Worm (Caenorhabditis elegans): ENCODE measurements around the gene nlp-22.

nlp-22 gene

ce11 chrX:2328873-2329272 is 13.0 kb downstream of the nlp-22 start (continued):
- TF ChIP-seq mcd-1 (GFP tag; IDR thresholded peaks at IDR 0.05), result no peak
- TF ChIP-seq ztf-6 (GFP tag; IDR thresholded peaks at IDR 0.05), result no peak
- no peak for TF ChIP-seq gei-17 (GFP tag; optimal IDR thresholded peaks at IDR 0.05)
- TF ChIP-seq ceh-58 (GFP tag; IDR thresholded peaks at IDR 0.05), result no peak
- no peak for TF ChIP-seq nfya-2 (GFP tag; IDR thresholded peaks at IDR 0.05)
- no peak for TF ChIP-seq lin-26 (GFP tag; IDR thresholded peaks at IDR 0.05)
- no peak for TF ChIP-seq fkh-3 (tag; optimal IDR thresholded peaks at IDR 0.05)
- peak; percentile 64 for TF ChIP-seq tbp1 (GFP tag; optimal IDR thresholded peaks at IDR 0.05)
- no peak for TF ChIP-seq mel-28 (tag; optimal IDR thresholded peaks at IDR 0.05; ENCODE audit: borderline replicate concordance)
- no peak for TF ChIP-seq hmg-20 (GFP tag; IDR thresholded peaks at IDR 0.05)
- TF ChIP-seq hlh-12 (tag; optimal IDR thresholded peaks at IDR 0.05), result no peak
- peak; percentile 9; the same call in 1 of the 2 replicates for TF ChIP-seq Y56A3A.18 (GFP tag; IDR thresholded peaks at IDR 0.05)
- no peak for TF ChIP-seq dpff-1 (tag; optimal IDR thresholded peaks at IDR 0.05)
- TF ChIP-seq egl-44 (GFP tag; IDR thresholded peaks at IDR 0.05), result no peak
- no peak for TF ChIP-seq F57A8.1 (GFP tag; optimal IDR thresholded peaks at IDR 0.05)
- no peak for TF ChIP-seq bed-2 (GFP tag; IDR thresholded peaks at IDR 0.05)
- no peak for TF ChIP-seq egl-18 (GFP tag; IDR thresholded peaks at IDR 0.05)
- no peak for TF ChIP-seq lsl-1 (GFP tag; optimal IDR thresholded peaks at IDR 0.05)
- TF ChIP-seq lsy-27 (tag; optimal IDR thresholded peaks at IDR 0.05; ENCODE audit: borderline replicate concordance, insufficient read depth), result no peak
- no peak for TF ChIP-seq atf-7 (tag; optimal IDR thresholded peaks at IDR 0.05)
- TF ChIP-seq tbx-9 (tag; optimal IDR thresholded peaks at IDR 0.05; ENCODE audit: borderline replicate concordance), result no peak
- no peak for TF ChIP-seq F57C9.4 (tag; optimal IDR thresholded peaks at IDR 0.05)
- TF ChIP-seq ceh-27 (GFP tag; optimal IDR thresholded peaks at IDR 0.05), result no peak
- no peak for TF ChIP-seq ztf-3 (GFP tag; optimal IDR thresholded peaks at IDR 0.05)
- TF ChIP-seq Y53F4B.3 (GFP tag; IDR thresholded peaks at IDR 0.05), result no peak
- no peak for TF ChIP-seq lin-54 (GFP tag; optimal IDR thresholded peaks at IDR 0.05)
- no peak for TF ChIP-seq hlh-26 (GFP tag; conservative IDR thresholded peaks at IDR 0.05)
- no peak for TF ChIP-seq ccch-3 (GFP tag; optimal IDR thresholded peaks at IDR 0.05)
- TF ChIP-seq repo-1 (tag; optimal IDR thresholded peaks at IDR 0.05), result no peak
- no peak for TF ChIP-seq sea-2 (GFP tag; IDR thresholded peaks at IDR 0.05)
- no peak for TF ChIP-seq lin-35 (GFP tag; optimal IDR thresholded peaks at IDR 0.05)
- no peak for TF ChIP-seq C17E4.6 (GFP tag; IDR thresholded peaks at IDR 0.05)
- TF ChIP-seq nhr-179 (tag; optimal IDR thresholded peaks at IDR 0.05), result no peak
- TF ChIP-seq F49E8.2 (tag; optimal IDR thresholded peaks at IDR 0.05; ENCODE audit: insufficient read depth), result no peak
- TF ChIP-seq F39B2.1 (GFP tag; IDR thresholded peaks at IDR 0.05), result no peak
- no peak for TF ChIP-seq zfh-2 (GFP tag; conservative IDR thresholded peaks at IDR 0.05)
- peak; percentile 97 for TF ChIP-seq snpc-3.4 (tag; optimal IDR thresholded peaks at IDR 0.05)
- no peak for TF ChIP-seq xnd-1 (tag; optimal IDR thresholded peaks at IDR 0.05)
- TF ChIP-seq ets-4 (GFP tag; optimal IDR thresholded peaks at IDR 0.05), result no peak
- no peak for TF ChIP-seq cebp-2 (GFP tag; IDR thresholded peaks at IDR 0.05)
- TF ChIP-seq ztf-25 (GFP tag; IDR thresholded peaks at IDR 0.05), result no peak
- TF ChIP-seq him-1 (tag; optimal IDR thresholded peaks at IDR 0.05), result peak; percentile 95
- no peak for TF ChIP-seq F37B4.10 (GFP tag; IDR thresholded peaks at IDR 0.05)
- TF ChIP-seq ceh-100 (GFP tag; IDR thresholded peaks at IDR 0.05), result no peak
- TF ChIP-seq B0336.3 (GFP tag; IDR thresholded peaks at IDR 0.05), result no peak
- no peak for TF ChIP-seq F22D6.2 (tag; optimal IDR thresholded peaks at IDR 0.05)
- TF ChIP-seq pbrm-1 (GFP tag; IDR thresholded peaks at IDR 0.05), result peak; percentile 64
- TF ChIP-seq bed-1 (GFP tag; IDR thresholded peaks at IDR 0.05), result no peak
- TF ChIP-seq ceh-91 (GFP tag; IDR thresholded peaks at IDR 0.05), result no peak
- TF ChIP-seq hrde-1 (tag; optimal IDR thresholded peaks at IDR 0.05; ENCODE audit: borderline replicate concordance), result peak; percentile 39

Measured in whole organism, young adult.